Fruit fly (Drosophila melanogaster) whole organism, embryonic: ENCODE results near the gene CG9289.
A peak's percentile ranks its signal among the peaks of the same experiment; 100 is the strongest.

ENCODE experiments used
- Asciz ChIP-seq: fragments of 200-800 bp; sonication (Bioruptor generic); optimal IDR thresholded peaks from 2 replicates; lab custom pipeline; 2017; ENCODE audit warnings: missing biosample characterization, mild to moderate bottlenecking, missing genetic modification characterization, missing genetic modification reagents
- Blimp-1 ChIP-seq: fragments of 200-800 bp; sonication (Bioruptor generic); optimal IDR thresholded peaks from 3 replicates; lab custom pipeline; 2018; ENCODE audit warnings: missing biosample characterization, missing genetic modification characterization, mild to moderate bottlenecking, moderate library complexity, missing genetic modification reagents
- CG10274 ChIP-seq: fragments of 200-800 bp; sonication (Bioruptor generic); optimal IDR thresholded peaks from 3 replicates; lab custom pipeline; 2017; ENCODE audit warnings: missing biosample characterization, mild to moderate bottlenecking, missing genetic modification characterization
- CG10979 ChIP-seq: fragments of 200-800 bp; sonication (Bioruptor generic); optimal IDR thresholded peaks from 2 replicates; lab custom pipeline; 2018; ENCODE audit warnings: missing biosample characterization, mild to moderate bottlenecking, missing genetic modification characterization, moderate library complexity
- CG12104 ChIP-seq: fragments of 200-800 bp; sonication (Bioruptor generic); optimal IDR thresholded peaks from 3 replicates; lab custom pipeline; 2016; ENCODE audit warnings: missing biosample characterization, missing genetic modification characterization
- CG12659 ChIP-seq: fragments of 200-800 bp; sonication (Bioruptor generic); optimal IDR thresholded peaks from 3 replicates; lab custom pipeline; 2017; ENCODE audit warnings: mild to moderate bottlenecking, missing biosample characterization, missing genetic modification reagents, missing genetic modification characterization
- CG13287 ChIP-seq: fragments of 200-800 bp; sonication (Bioruptor generic); IDR thresholded peaks from 2 replicates; pipeline ENCODE4 v1.3.6; 2022; ENCODE audit warnings: missing biosample characterization, missing genetic modification characterization; ENCODE audit not compliant: partially characterized antibody
- CG14014 ChIP-seq: fragments of 200-800 bp; sonication (Bioruptor generic); IDR thresholded peaks from 2 replicates; pipeline ENCODE4 v1.3.6; 2022; ENCODE audit warnings: missing biosample characterization, missing genetic modification characterization
- CG14965 ChIP-seq: fragments of 200-800 bp; sonication (Bioruptor generic); optimal IDR thresholded peaks from 2 replicates; lab custom pipeline; 2016; ENCODE audit warnings: missing biosample characterization, missing genetic modification characterization, borderline replicate concordance
- CG1529 ChIP-seq: fragments of 200-800 bp; sonication (Bioruptor generic); optimal IDR thresholded peaks from 3 replicates; lab custom pipeline; 2018; ENCODE audit warnings: missing biosample characterization, missing genetic modification characterization
- CG15514 ChIP-seq: fragments of 200-800 bp; sonication (Bioruptor generic); optimal IDR thresholded peaks from 3 replicates; lab custom pipeline; 2017; ENCODE audit warnings: missing biosample characterization, missing genetic modification characterization, mild to moderate bottlenecking, moderate library complexity, missing genetic modification reagents
- CG1792 ChIP-seq: fragments of 200-800 bp; sonication (Bioruptor generic); optimal IDR thresholded peaks from 2 replicates; lab custom pipeline; 2016; ENCODE audit warnings: missing biosample characterization, missing genetic modification characterization
- CG2129 ChIP-seq: fragments of 200-800 bp; sonication (Bioruptor generic); IDR thresholded peaks from 2 replicates; pipeline ENCODE4 v1.3.6; 2022; ENCODE audit warnings: missing biosample characterization, missing genetic modification characterization; ENCODE audit not compliant: partially characterized antibody
- CG31388 ChIP-seq: fragments of 200-800 bp; sonication (Bioruptor generic); optimal IDR thresholded peaks from 2 replicates; lab custom pipeline; 2016; ENCODE audit warnings: missing biosample characterization, missing genetic modification characterization
- CG33213 ChIP-seq: fragments of 200-800 bp; sonication (Bioruptor generic); optimal IDR thresholded peaks from 3 replicates; lab custom pipeline; 2016; ENCODE audit warnings: missing biosample characterization, missing genetic modification characterization
- CG6683 ChIP-seq: fragments of 200-800 bp; sonication (Bioruptor generic); optimal IDR thresholded peaks from 2 replicates; lab custom pipeline; 2017; ENCODE audit warnings: missing biosample characterization, mild to moderate bottlenecking, missing genetic modification characterization, missing genetic modification reagents
- CG8388 ChIP-seq: fragments of 200-800 bp; sonication (Bioruptor generic); optimal IDR thresholded peaks from 2 replicates; lab custom pipeline; 2019; ENCODE audit warnings: missing biosample characterization, mild to moderate bottlenecking, missing genetic modification characterization, moderate library complexity
- CoRest ChIP-seq: fragments of 200-800 bp; sonication (Bioruptor generic); optimal IDR thresholded peaks from 3 replicates; lab custom pipeline; 2018; ENCODE audit warnings: missing biosample characterization, mild to moderate bottlenecking, missing genetic modification characterization, moderate library complexity
- CrebB ChIP-seq: fragments of 200-800 bp; sonication (Bioruptor generic); optimal IDR thresholded peaks from 3 replicates; lab custom pipeline; 2018; ENCODE audit warnings: missing biosample characterization, mild to moderate bottlenecking, missing genetic modification characterization
- E2f2 ChIP-seq: fragments of 200-800 bp; sonication (Bioruptor generic); IDR thresholded peaks from 2 replicates; pipeline ENCODE4 v1.3.6; 2022; ENCODE audit warnings: missing biosample characterization, missing genetic modification characterization
- H15 ChIP-seq: fragments of 200-800 bp; sonication (Bioruptor generic); IDR thresholded peaks from 3 replicates; pipeline ENCODE4 v1.3.6; 2022; ENCODE audit warnings: missing biosample characterization, missing genetic modification characterization
- HHEX ChIP-seq: fragments of 200-800 bp; sonication (Bioruptor generic); optimal IDR thresholded peaks from 3 replicates; lab custom pipeline; 2017; ENCODE audit warnings: missing biosample characterization, mild to moderate bottlenecking, missing genetic modification characterization, missing genetic modification reagents
- Hmx ChIP-seq: fragments of 200-800 bp; sonication (Bioruptor generic); optimal IDR thresholded peaks from 2 replicates; lab custom pipeline; 2016; ENCODE audit warnings: missing biosample characterization, missing genetic modification characterization
- Med ChIP-seq: fragments of 200-800 bp; sonication (Bioruptor generic); peaks from one replicate; lab custom pipeline; 2016; ENCODE audit warnings: missing biosample characterization, missing genetic modification characterization, mild to moderate bottlenecking, inconsistent platforms, moderate library complexity
- Ravus ChIP-seq: fragments of 200-800 bp; sonication (Bioruptor generic); IDR thresholded peaks from 2 replicates; pipeline ENCODE4 v1.3.6; 2022; ENCODE audit warnings: missing biosample characterization, missing genetic modification characterization
- Sin3A ChIP-seq: fragments of >200 bp; optimal IDR thresholded peaks from 2 replicates; lab custom pipeline; 2018
- Xbp1 ChIP-seq: fragments of 200-800 bp; sonication (Bioruptor generic); optimal IDR thresholded peaks from 3 replicates; lab custom pipeline; 2016; ENCODE audit warnings: missing biosample characterization, mild to moderate bottlenecking, missing genetic modification characterization
- ap ChIP-seq: fragments of 200-800 bp; sonication (Bioruptor generic); IDR thresholded peaks from 2 replicates; pipeline ENCODE4 v1.3.6; 2022; ENCODE audit warnings: missing biosample characterization, missing genetic modification characterization
- ase ChIP-seq: fragments of 200-800 bp; sonication (Bioruptor generic); IDR thresholded peaks from 3 replicates; pipeline ENCODE4 v1.3.6; 2022; ENCODE audit warnings: missing biosample characterization, missing genetic modification characterization
- cato ChIP-seq: fragments of 200-800 bp; sonication (Bioruptor generic); optimal IDR thresholded peaks from 2 replicates; lab custom pipeline; 2016; ENCODE audit warnings: missing biosample characterization, missing genetic modification characterization, borderline replicate concordance
- chm ChIP-seq: fragments of 200-800 bp; sonication (Bioruptor generic); IDR thresholded peaks from 2 replicates; pipeline ENCODE4 v1.3.6; 2022; ENCODE audit warnings: missing biosample characterization, missing genetic modification characterization
- dan ChIP-seq: fragments of 200-800 bp; sonication (Bioruptor generic); IDR thresholded peaks from 2 replicates; pipeline ENCODE4 v1.3.6; 2022; ENCODE audit warnings: missing biosample characterization, missing genetic modification characterization
- dati ChIP-seq: fragments of 200-800 bp; sonication (Bioruptor generic); IDR thresholded peaks from 2 replicates; pipeline ENCODE4 v1.3.6; 2022; ENCODE audit warnings: missing biosample characterization, missing genetic modification characterization
- dmrt99B ChIP-seq: fragments of 200-800 bp; sonication (Bioruptor generic); optimal IDR thresholded peaks from 2 replicates; lab custom pipeline; 2018; ENCODE audit warnings: missing biosample characterization, mild to moderate bottlenecking, missing genetic modification characterization, moderate library complexity
- gcm ChIP-seq: fragments of 200-800 bp; sonication (Bioruptor generic); optimal IDR thresholded peaks from 2 replicates; lab custom pipeline; 2019; ENCODE audit warnings: missing biosample characterization, mild to moderate bottlenecking, missing genetic modification characterization, moderate library complexity
- grau ChIP-seq: fragments of 200-800 bp; optimal IDR thresholded peaks from 3 replicates; lab custom pipeline; 2019; ENCODE audit warnings: missing biosample characterization, mild to moderate bottlenecking, missing genetic modification characterization, moderate library complexity
- hkb ChIP-seq, 2 experiments: fragments of 200-800 bp in 1 of 2; fragments of >200 bp in 1 of 2; sonication (Bioruptor generic) in 1 of 2; IDR thresholded peaks in 1 of 2; optimal IDR thresholded peaks in 1 of 2; 2 replicates each; pipeline versions ENCODE4 v1.3.6 to Lab custom; 2017 to 2022; ENCODE audit warnings: missing biosample characterization in 1 of 2, missing genetic modification characterization in 1 of 2
- nerfin-1 ChIP-seq: fragments of 200-800 bp; sonication (Bioruptor generic); optimal IDR thresholded peaks from 3 replicates; lab custom pipeline; 2019; ENCODE audit warnings: missing biosample characterization, mild to moderate bottlenecking, missing genetic modification characterization, moderate library complexity
- nom ChIP-seq: fragments of 200-800 bp; sonication (Bioruptor generic); optimal IDR thresholded peaks from 2 replicates; lab custom pipeline; 2017; ENCODE audit warnings: missing biosample characterization, missing genetic modification characterization, mild to moderate bottlenecking, moderate library complexity, missing genetic modification reagents
- onecut ChIP-seq: fragments of 200-800 bp; sonication (Bioruptor generic); IDR thresholded peaks from 2 replicates; pipeline ENCODE4 v1.3.6; 2022; ENCODE audit warnings: missing biosample characterization, missing genetic modification characterization
- org-1 ChIP-seq: fragments of 200-800 bp; sonication (Bioruptor generic); optimal IDR thresholded peaks from 2 replicates; lab custom pipeline; 2017; ENCODE audit warnings: missing biosample characterization, missing genetic modification characterization
- pan ChIP-seq, 4 experiments: fragments of >200 bp in 3 of 4; fragments of 200-800 bp in 1 of 4; sonication (Bioruptor generic) in 1 of 4; optimal IDR thresholded peaks in 3 of 4; IDR thresholded peaks in 1 of 4; 2 replicates each; pipeline versions ENCODE4 v1.3.6 to Lab custom; 2017 to 2022; ENCODE audit warnings: missing biosample characterization in 2 of 4, missing genetic modification characterization in 2 of 4, mixed read lengths in 1 of 4
- rib ChIP-seq: fragments of 200-800 bp; sonication (Bioruptor generic); IDR thresholded peaks from 2 replicates; pipeline ENCODE4 v1.3.6; 2022; ENCODE audit warnings: missing biosample characterization, missing genetic modification characterization
- sc ChIP-seq, 3 experiments: fragments of >200 bp in 2 of 3; fragments of 200-800 bp in 1 of 3; sonication (Bioruptor generic) in 1 of 3; optimal IDR thresholded peaks; 2 replicates in 2 of 3; 3 replicates in 1 of 3; lab custom pipeline; 2017; ENCODE audit warnings: mild to moderate bottlenecking in 1 of 3, missing biosample characterization in 1 of 3, missing genetic modification characterization in 1 of 3, missing genetic modification reagents in 1 of 3
- shn ChIP-seq: fragments of 200-800 bp; sonication (Bioruptor generic); optimal IDR thresholded peaks from 3 replicates; lab custom pipeline; 2016; ENCODE audit warnings: missing biosample characterization, missing genetic modification characterization
- so ChIP-seq: fragments of 200-800 bp; sonication (Bioruptor generic); IDR thresholded peaks from 3 replicates; pipeline ENCODE4 v1.3.6; 2022; ENCODE audit warnings: missing biosample characterization, missing genetic modification characterization
- tap ChIP-seq: fragments of 200-800 bp; optimal IDR thresholded peaks from 3 replicates; lab custom pipeline; 2019; ENCODE audit warnings: missing biosample characterization, mild to moderate bottlenecking, missing genetic modification characterization, moderate library complexity
- vfl ChIP-seq: fragments of 200-800 bp; sonication (Bioruptor generic); optimal IDR thresholded peaks from 2 replicates; lab custom pipeline; 2016; ENCODE audit warnings: missing biosample characterization, missing genetic modification characterization

The CG9289 gene

dm6 chr2L:8699895-8700314, 15.7 kb upstream of the CG9289 start (continued):
- TF ChIP-seq CG33213 (GFP tag; lab: Kevin White, UChicago) (peak; percentile 14), Ravus (GFP tag; lab: Robert Waterston, UW) (no peak), HHEX (GFP tag; lab: Kevin White, UChicago) (peak; percentile 74), shn (GFP tag; lab: Kevin White, UChicago) (no peak), rib (GFP tag; lab: Robert Waterston, UW) (peak; percentile 56; the same call in 1 of the 2 replicates), org-1 (GFP tag; lab: Kevin White, UChicago) (peak; percentile 32), Xbp1 (GFP tag; lab: Kevin White, UChicago) (no peak), Blimp-1 (peak; percentile 63), CoRest (tag; lab: Kevin White, UChicago) (peak; percentile 13), CG31388 (GFP tag; lab: Kevin White, UChicago) (no peak), CG10979 (peak; percentile 1), Sin3A (no peak), hkb (optimal IDR thresholded peaks at IDR 0.05; lab: Kevin White, UChicago) (no peak), hkb (GFP tag; IDR thresholded peaks at IDR 0.05; lab: Robert Waterston, UW) (peak; percentile 64), Asciz (GFP tag; lab: Kevin White, UChicago) (peak; percentile 79), Hmx (GFP tag; lab: Kevin White, UChicago) (no peak), E2f2 (GFP tag; lab: Robert Waterston, UW) (peak; percentile 18; the same call in 1 of the 2 replicates), CG12659 (peak; percentile 49), chm (GFP tag; lab: Robert Waterston, UW) (peak; percentile 39; the same call in 1 of the 2 replicates), gcm (GFP tag; lab: Kevin White, UChicago) (peak; percentile 63), ap (GFP tag; lab: Robert Waterston, UW) (no peak), CG14965 (GFP tag; lab: Kevin White, UChicago) (no peak), onecut (GFP tag; lab: Robert Waterston, UW) (peak; percentile 43; the same call in 1 of the 2 replicates), CG15514 (peak; percentile 34), pan (optimal IDR thresholded peaks at IDR 0.05; lab: Kevin White, UChicago) (no peak), pan (GFP tag; optimal IDR thresholded peaks at IDR 0.05 in 1 of 2, IDR thresholded peaks at IDR 0.05 in 1 of 2) (no peak), H15 (GFP tag; lab: Robert Waterston, UW) (no peak), dmrt99B (tag; lab: Kevin White, UChicago) (peak; percentile 19), cato (no peak), vfl (no peak), CG1792 (GFP tag; lab: Kevin White, UChicago) (no peak), CG2129 (GFP tag; lab: Robert Waterston, UW) (no peak), so (GFP tag; lab: Robert Waterston, UW) (peak; percentile 25; the same call in 1 of the 3 replicates), grau (tag; lab: Kevin White, UChicago) (peak; percentile 35), CG10274 (GFP tag; lab: Kevin White, UChicago) (peak; percentile 15), dan (GFP tag; lab: Robert Waterston, UW) (no peak), CG14014 (GFP tag; lab: Robert Waterston, UW) (peak; percentile 71; the same call in 1 of the 2 replicates), Med (GFP tag; lab: Kevin White, UChicago) (peak; percentile 91), CG1529 (GFP tag; lab: Kevin White, UChicago) (peak; percentile 49), CG6683 (GFP tag; lab: Kevin White, UChicago) (peak; percentile 16), dati (GFP tag; lab: Robert Waterston, UW) (no peak), sc (optimal IDR thresholded peaks at IDR 0.05; lab: Kevin White, UChicago) (no peak), sc (GFP tag; optimal IDR thresholded peaks at IDR 0.05; lab: Kevin White, UChicago) (peak; percentile 6), CG13287 (GFP tag; lab: Robert Waterston, UW) (no peak), CrebB (peak; percentile 81), nom (GFP tag; lab: Kevin White, UChicago) (no peak), CG12104 (GFP tag; lab: Kevin White, UChicago) (peak; percentile 17), CG8388 (GFP tag; lab: Kevin White, UChicago) (peak; percentile 40), ase (GFP tag; lab: Robert Waterston, UW) (no peak), nerfin-1 (peak; percentile 44), tap (tag; lab: Kevin White, UChicago) (peak; percentile 67)
